Worm (Caenorhabditis elegans) whole organism, mixed stage, embryonic: ENCODE measurements around the gene C50C3.19.

Source experiments
- M03D4.4 ChIP-seq: sonication (generic microtip); optimal IDR thresholded peaks from 2 replicates; lab custom pipeline; 2017; ENCODE audit warnings: mild to moderate bottlenecking, missing genetic modification characterization, missing compliant biosample characterization
- bed-3 ChIP-seq: fragments of 200-800 bp; sonication (Bioruptor generic); optimal IDR thresholded peaks from 3 replicates; lab custom pipeline; 2018; ENCODE audit warnings: mild to moderate bottlenecking, missing genetic modification characterization, moderate library complexity, missing compliant biosample characterization
- blmp-1 ChIP-seq: fragments of 150-350 bp; optimal IDR thresholded peaks from 2 replicates; lab custom pipeline; 2014; ENCODE audit warnings: missing biosample characterization, missing genetic modification characterization
- ceh-39 ChIP-seq: fragments of 150-350 bp; optimal IDR thresholded peaks from 2 replicates; lab custom pipeline; 2014; ENCODE audit warnings: missing biosample characterization, missing genetic modification characterization
- ceh-43 ChIP-seq: fragments of 200-800 bp; sonication (Bioruptor generic); optimal IDR thresholded peaks from 2 replicates; lab custom pipeline; 2018; ENCODE audit warnings: mild to moderate bottlenecking, missing genetic modification characterization, moderate library complexity, missing compliant biosample characterization
- ceh-83 ChIP-seq: fragments of 200-800 bp; sonication (Bioruptor generic); optimal IDR thresholded peaks from 2 replicates; lab custom pipeline; 2018; ENCODE audit warnings: mild to moderate bottlenecking, missing genetic modification characterization, missing compliant biosample characterization
- ces-1 ChIP-seq: fragments of 150-350 bp; optimal IDR thresholded peaks from 2 replicates; lab custom pipeline; 2014; ENCODE audit warnings: missing biosample characterization, missing genetic modification reagents, missing genetic modification characterization
- cnd-1 ChIP-seq: fragments of 200-800 bp; sonication (Bioruptor generic); optimal IDR thresholded peaks from 2 replicates; lab custom pipeline; 2018; ENCODE audit warnings: mild to moderate bottlenecking, missing genetic modification characterization, missing compliant biosample characterization
- drap-1 ChIP-seq: fragments of 200-800 bp; sonication (Bioruptor generic); optimal IDR thresholded peaks from 3 replicates; lab custom pipeline; 2018; ENCODE audit warnings: mild to moderate bottlenecking, missing genetic modification characterization, missing compliant biosample characterization
- elt-1 ChIP-seq: sonication (generic microtip); optimal IDR thresholded peaks from 2 replicates; lab custom pipeline; 2017; ENCODE audit warnings: missing genetic modification characterization, mild to moderate bottlenecking, missing compliant biosample characterization, antibody characterized with exemption, moderate library complexity, borderline replicate concordance; ENCODE audit not compliant: insufficient read depth
- flh-1 ChIP-seq: fragments of 200-800 bp; sonication (Bioruptor generic); optimal IDR thresholded peaks from 2 replicates; lab custom pipeline; 2018; ENCODE audit warnings: mild to moderate bottlenecking, missing genetic modification characterization, moderate library complexity, missing compliant biosample characterization
- ham-2 ChIP-seq: fragments of 200-800 bp; sonication (Bioruptor generic); optimal IDR thresholded peaks from 2 replicates; lab custom pipeline; 2018; ENCODE audit warnings: mild to moderate bottlenecking, missing genetic modification characterization, missing compliant biosample characterization
- hlh-1 ChIP-seq: fragments of 150-350 bp; optimal IDR thresholded peaks from 2 replicates; lab custom pipeline; 2014; ENCODE audit warnings: missing biosample characterization, missing genetic modification reagents, missing genetic modification characterization
- lin-13 ChIP-seq: fragments of 150-350 bp; optimal IDR thresholded peaks from 2 replicates; lab custom pipeline; 2014; ENCODE audit warnings: missing biosample characterization, missing genetic modification characterization
- lin-32 ChIP-seq: fragments of 200-800 bp; sonication (Bioruptor generic); optimal IDR thresholded peaks from 2 replicates; lab custom pipeline; 2018; ENCODE audit warnings: mild to moderate bottlenecking, missing genetic modification characterization, missing compliant biosample characterization
- lsy-2 ChIP-seq: fragments of 150-350 bp; optimal IDR thresholded peaks from 2 replicates; lab custom pipeline; 2014; ENCODE audit warnings: missing biosample characterization, missing genetic modification characterization
- mab-5 ChIP-seq: fragments of 150-350 bp; optimal IDR thresholded peaks from 2 replicates; lab custom pipeline; 2014; ENCODE audit warnings: missing biosample characterization, missing genetic modification characterization
- mep-1 ChIP-seq: fragments of 150-350 bp; optimal IDR thresholded peaks from 2 replicates; lab custom pipeline; 2017; ENCODE audit warnings: missing biosample characterization, missing genetic modification reagents, missing genetic modification characterization, inconsistent platforms
- mls-2 ChIP-seq: sonication (generic microtip); optimal IDR thresholded peaks from 2 replicates; lab custom pipeline; 2016; ENCODE audit warnings: mild to moderate bottlenecking, missing genetic modification characterization, moderate library complexity, missing compliant biosample characterization
- nhr-2 ChIP-seq: fragments of 150-350 bp; optimal IDR thresholded peaks from 2 replicates; lab custom pipeline; 2014; ENCODE audit warnings: missing biosample characterization, missing genetic modification characterization
- nhr-237 ChIP-seq: fragments of 150-350 bp; optimal IDR thresholded peaks from 2 replicates; lab custom pipeline; 2014; ENCODE audit warnings: missing biosample characterization, missing genetic modification characterization
- nhr-28 ChIP-seq: fragments of 150-350 bp; optimal IDR thresholded peaks from 2 replicates; lab custom pipeline; 2014; ENCODE audit warnings: missing biosample characterization, missing genetic modification characterization
- nhr-76 ChIP-seq: sonication (generic microtip); optimal IDR thresholded peaks from 2 replicates; lab custom pipeline; 2017; ENCODE audit warnings: missing biosample characterization, missing genetic modification characterization
- pha-4 ChIP-seq: fragments of 150-350 bp; optimal IDR thresholded peaks from 2 replicates; lab custom pipeline; 2018; ENCODE audit warnings: missing biosample characterization, missing genetic modification reagents, missing genetic modification characterization
- sem-2 ChIP-seq: fragments of 200-800 bp; sonication (Bioruptor generic); optimal IDR thresholded peaks from 2 replicates; lab custom pipeline; 2018; ENCODE audit warnings: mild to moderate bottlenecking, missing genetic modification characterization, missing compliant biosample characterization
- snpc-4 ChIP-seq: fragments of 150-350 bp; optimal IDR thresholded peaks from 2 replicates; lab custom pipeline; 2014; ENCODE audit warnings: missing biosample characterization, missing genetic modification characterization
- sptf-1 ChIP-seq: sonication (generic microtip); optimal IDR thresholded peaks from 2 replicates; lab custom pipeline; 2017; ENCODE audit warnings: mild to moderate bottlenecking, missing genetic modification characterization, moderate library complexity, missing compliant biosample characterization
- tbx-8 ChIP-seq: fragments of 200-800 bp; sonication (Bioruptor generic); optimal IDR thresholded peaks from 2 replicates; lab custom pipeline; 2018; ENCODE audit warnings: mild to moderate bottlenecking, missing genetic modification characterization, moderate library complexity, missing compliant biosample characterization
- unc-120 ChIP-seq: sonication (generic microtip); optimal IDR thresholded peaks from 2 replicates; lab custom pipeline; 2017; ENCODE audit warnings: missing genetic modification characterization, missing compliant biosample characterization; ENCODE audit not compliant: poor library complexity, severe bottlenecking
- unc-39 ChIP-seq: fragments of 150-350 bp; optimal IDR thresholded peaks from 2 replicates; lab custom pipeline; 2014; ENCODE audit warnings: missing biosample characterization, missing genetic modification characterization
- unc-62 ChIP-seq: fragments of 150-350 bp; optimal IDR thresholded peaks from 2 replicates; lab custom pipeline; 2014; ENCODE audit warnings: missing biosample characterization, missing genetic modification reagents, missing genetic modification characterization
- zip-8 ChIP-seq: fragments of 150-350 bp; optimal IDR thresholded peaks from 2 replicates; lab custom pipeline; 2014; ENCODE audit warnings: missing biosample characterization, missing genetic modification characterization
- ztf-11 ChIP-seq: fragments of 150-350 bp; optimal IDR thresholded peaks from 2 replicates; lab custom pipeline; 2014; ENCODE audit warnings: missing biosample characterization, missing genetic modification characterization

C50C3.19 gene

ce11 chrIII:8182573-8182972 is 8.0 kb upstream of the C50C3.19 start:
- no peak for TF ChIP-seq tbx-8 (GFP tag; lab: Kevin White, UChicago)
- TF ChIP-seq ham-2 (GFP tag; lab: Kevin White, UChicago): no peak
- no peak for TF ChIP-seq cnd-1
- TF ChIP-seq lin-13 (tag; lab: Kevin White, UChicago): no peak
- TF ChIP-seq snpc-4 (tag; lab: Kevin White, UChicago): no peak
- no peak for TF ChIP-seq ceh-83 (GFP tag; lab: Kevin White, UChicago)
- TF ChIP-seq flh-1 (GFP tag; lab: Kevin White, UChicago): no peak
- TF ChIP-seq mep-1: no peak
- no peak for TF ChIP-seq lsy-2 (tag; lab: Kevin White, UChicago)
- TF ChIP-seq nhr-2 (tag; lab: Kevin White, UChicago): no peak
- TF ChIP-seq sptf-1 (tag; lab: Kevin White, UChicago): no peak
- no peak for TF ChIP-seq ces-1 (GFP tag; lab: Kevin White, UChicago)
- no peak for TF ChIP-seq mab-5 (tag; lab: Kevin White, UChicago)
- no peak for TF ChIP-seq mls-2
- no peak for TF ChIP-seq elt-1 (tag; lab: Kevin White, UChicago)
- TF ChIP-seq zip-8 (tag; lab: Kevin White, UChicago): no peak
- no peak for TF ChIP-seq sem-2
- TF ChIP-seq nhr-76 (tag; lab: Kevin White, UChicago): no peak
- no peak for TF ChIP-seq ceh-43 (GFP tag; lab: Kevin White, UChicago)
- no peak for TF ChIP-seq ceh-39 (tag; lab: Kevin White, UChicago)

- TF ChIP-seq nhr-28 (tag; lab: Kevin White, UChicago) (no peak), lsy-2 (tag; lab: Kevin White, UChicago) (no peak), nhr-76 (tag; lab: Kevin White, UChicago) (no peak), tbx-8 (GFP tag; lab: Kevin White, UChicago) (no peak), mab-5 (tag; lab: Kevin White, UChicago) (no peak), lin-13 (tag; lab: Kevin White, UChicago) (no peak), snpc-4 (tag; lab: Kevin White, UChicago) (no peak), M03D4.4 (tag; lab: Kevin White, UChicago) (no peak), unc-62 (GFP tag; lab: Kevin White, UChicago) (no peak), drap-1 (GFP tag; lab: Kevin White, UChicago) (no peak), ces-1 (GFP tag; lab: Kevin White, UChicago) (no peak), ztf-11 (tag; lab: Kevin White, UChicago) (no peak), hlh-1 (tag; lab: Kevin White, UChicago) (no peak), ceh-39 (tag; lab: Kevin White, UChicago) (no peak), bed-3 (GFP tag; lab: Kevin White, UChicago) (no peak)
These were observed 5.5 kb upstream of the C50C3.19 start for ce11 chrIII:8185130-8185529.

ce11 chrIII:8191695-8192094 is 1.1 kb downstream of the C50C3.19 start, which contains the start of gene C50C3.1:
TSS of gene C50C3.1 (plus strand) at chrIII:8191995.
- TF ChIP-seq ceh-43 (GFP tag; lab: Kevin White, UChicago) (no peak), cnd-1 (no peak)
- TF ChIP-seq, all 35 proteins: peak for 0

ce11 chrIII:8199060-8199459 is 8.5 kb downstream of the C50C3.19 start:
- no peak for TF ChIP-seq pha-4
- no peak for TF ChIP-seq nhr-237 (tag; lab: Kevin White, UChicago)
- TF ChIP-seq nhr-28 (tag; lab: Kevin White, UChicago): no peak
- no peak for TF ChIP-seq lin-13 (tag; lab: Kevin White, UChicago)
- TF ChIP-seq tbx-8 (GFP tag; lab: Kevin White, UChicago): no peak
- TF ChIP-seq ceh-43 (GFP tag; lab: Kevin White, UChicago): no peak
- no peak for TF ChIP-seq flh-1 (GFP tag; lab: Kevin White, UChicago)
- TF ChIP-seq mls-2: no peak
- TF ChIP-seq blmp-1: no peak
- TF ChIP-seq ceh-83 (GFP tag; lab: Kevin White, UChicago): no peak
- TF ChIP-seq ceh-39 (tag; lab: Kevin White, UChicago): no peak
- TF ChIP-seq mab-5 (tag; lab: Kevin White, UChicago): no peak
- no peak for TF ChIP-seq sem-2

ce11 chrIII:8201117-8201516 is 10.5 kb downstream of the C50C3.19 start, which contains the start of gene unc-36:
TSS of gene unc-36 (minus strand) at chrIII:8201217.
- TF ChIP-seq bed-3 (GFP tag; lab: Kevin White, UChicago) (no peak), flh-1 (GFP tag; lab: Kevin White, UChicago) (no peak), ham-2 (GFP tag; lab: Kevin White, UChicago) (no peak), ceh-83 (GFP tag; lab: Kevin White, UChicago) (no peak), lin-32 (GFP tag; lab: Kevin White, UChicago) (no peak), unc-39 (no peak), sptf-1 (tag; lab: Kevin White, UChicago) (no peak), ces-1 (GFP tag; lab: Kevin White, UChicago) (no peak), lsy-2 (tag; lab: Kevin White, UChicago) (no peak), nhr-2 (tag; lab: Kevin White, UChicago) (no peak), drap-1 (GFP tag; lab: Kevin White, UChicago) (no peak), zip-8 (tag; lab: Kevin White, UChicago) (no peak), ztf-11 (tag; lab: Kevin White, UChicago) (no peak), unc-120 (tag; lab: Kevin White, UChicago) (no peak), hlh-1 (tag; lab: Kevin White, UChicago) (no peak)
- TF ChIP-seq, all 35 proteins: peak for 0
